Worm (Caenorhabditis elegans) whole organism, late embryonic: ENCODE measurements around the gene nhr-78.

Source experiments
- C08G9.2 ChIP-seq: sonication (generic microtip); optimal IDR thresholded peaks from 2 replicates; lab custom pipeline; 2016; ENCODE audit warnings: mild to moderate bottlenecking, missing genetic modification characterization, moderate library complexity, missing compliant biosample characterization
- F13H6.1 ChIP-seq: sonication (generic microtip); optimal IDR thresholded peaks from 2 replicates; lab custom pipeline; 2016; ENCODE audit warnings: missing genetic modification characterization, missing compliant biosample characterization
- K02D7.2 ChIP-seq: sonication (generic microtip); optimal IDR thresholded peaks from 2 replicates; lab custom pipeline; 2017; ENCODE audit warnings: mild to moderate bottlenecking, missing genetic modification characterization, missing compliant biosample characterization
- ahr-1 ChIP-seq: sonication (generic microtip); optimal IDR thresholded peaks from 2 replicates; lab custom pipeline; 2016; ENCODE audit warnings: missing genetic modification characterization, missing compliant biosample characterization
- ceh-19 ChIP-seq: fragments of 200-800 bp; sonication (Bioruptor generic); optimal IDR thresholded peaks from 2 replicates; lab custom pipeline; 2018; ENCODE audit warnings: mild to moderate bottlenecking, missing genetic modification characterization, missing compliant biosample characterization
- ceh-31 ChIP-seq: sonication (generic microtip); optimal IDR thresholded peaks from 2 replicates; lab custom pipeline; 2016; ENCODE audit warnings: missing genetic modification characterization, missing compliant biosample characterization
- ceh-45 ChIP-seq: fragments of 200-800 bp; sonication (Bioruptor generic); IDR thresholded peaks from 2 replicates; pipeline ENCODE4 v1.3.6; 2022; ENCODE audit warnings: missing genetic modification reagents, missing genetic modification characterization, missing compliant biosample characterization
- ceh-48 ChIP-seq: sonication (generic microtip); optimal IDR thresholded peaks from 2 replicates; lab custom pipeline; 2016; ENCODE audit warnings: missing genetic modification characterization, inconsistent platforms, missing compliant biosample characterization
- elt-4 ChIP-seq: sonication (generic microtip); optimal IDR thresholded peaks from 2 replicates; lab custom pipeline; 2016; ENCODE audit warnings: missing genetic modification characterization, missing compliant biosample characterization
- gmeb-2 ChIP-seq: sonication (generic microtip); optimal IDR thresholded peaks from 2 replicates; lab custom pipeline; 2016; ENCODE audit warnings: missing genetic modification characterization, inconsistent platforms, missing compliant biosample characterization
- hlh-13 ChIP-seq: fragments of 200-800 bp; sonication (Bioruptor generic); optimal IDR thresholded peaks from 2 replicates; lab custom pipeline; 2018; ENCODE audit warnings: mild to moderate bottlenecking, missing genetic modification characterization, missing compliant biosample characterization
- hlh-15 ChIP-seq: sonication (generic microtip); optimal IDR thresholded peaks from 2 replicates; lab custom pipeline; 2016; ENCODE audit warnings: missing genetic modification characterization, missing compliant biosample characterization
- hlh-30 ChIP-seq: sonication (generic microtip); optimal IDR thresholded peaks from 2 replicates; lab custom pipeline; 2017; ENCODE audit warnings: antibody characterized with exemption, missing genetic modification characterization, missing compliant biosample characterization; ENCODE audit not compliant: insufficient read depth
- nhr-11 ChIP-seq: fragments of 150-350 bp; optimal IDR thresholded peaks from 2 replicates; lab custom pipeline; 2014; ENCODE audit warnings: missing biosample characterization, missing genetic modification characterization
- nhr-232 ChIP-seq: sonication (generic microtip); optimal IDR thresholded peaks from 2 replicates; lab custom pipeline; 2016; ENCODE audit warnings: missing genetic modification characterization, missing compliant biosample characterization
- pros-1 ChIP-seq: fragments of 150-350 bp; optimal IDR thresholded peaks from 2 replicates; lab custom pipeline; 2014; ENCODE audit warnings: missing biosample characterization, missing genetic modification reagents, missing genetic modification characterization
- sox-2 ChIP-seq: fragments of 200-800 bp; sonication (Bioruptor generic); IDR thresholded peaks from 2 replicates; pipeline ENCODE4 v1.3.6; 2022; ENCODE audit warnings: missing genetic modification reagents, missing genetic modification characterization, missing compliant biosample characterization
- ttx-3 ChIP-seq: sonication (generic microtip); optimal IDR thresholded peaks from 2 replicates; lab custom pipeline; 2016; ENCODE audit warnings: missing genetic modification reagents, missing genetic modification characterization, missing compliant biosample characterization
- unc-86 ChIP-seq: sonication (generic microtip); optimal IDR thresholded peaks from 2 replicates; lab custom pipeline; 2016; ENCODE audit warnings: missing genetic modification characterization, missing compliant biosample characterization
- ztf-16 ChIP-seq: sonication (generic microtip); optimal IDR thresholded peaks from 2 replicates; lab custom pipeline; 2017; ENCODE audit warnings: missing genetic modification characterization, missing compliant biosample characterization

The nhr-78 gene

DNA sequence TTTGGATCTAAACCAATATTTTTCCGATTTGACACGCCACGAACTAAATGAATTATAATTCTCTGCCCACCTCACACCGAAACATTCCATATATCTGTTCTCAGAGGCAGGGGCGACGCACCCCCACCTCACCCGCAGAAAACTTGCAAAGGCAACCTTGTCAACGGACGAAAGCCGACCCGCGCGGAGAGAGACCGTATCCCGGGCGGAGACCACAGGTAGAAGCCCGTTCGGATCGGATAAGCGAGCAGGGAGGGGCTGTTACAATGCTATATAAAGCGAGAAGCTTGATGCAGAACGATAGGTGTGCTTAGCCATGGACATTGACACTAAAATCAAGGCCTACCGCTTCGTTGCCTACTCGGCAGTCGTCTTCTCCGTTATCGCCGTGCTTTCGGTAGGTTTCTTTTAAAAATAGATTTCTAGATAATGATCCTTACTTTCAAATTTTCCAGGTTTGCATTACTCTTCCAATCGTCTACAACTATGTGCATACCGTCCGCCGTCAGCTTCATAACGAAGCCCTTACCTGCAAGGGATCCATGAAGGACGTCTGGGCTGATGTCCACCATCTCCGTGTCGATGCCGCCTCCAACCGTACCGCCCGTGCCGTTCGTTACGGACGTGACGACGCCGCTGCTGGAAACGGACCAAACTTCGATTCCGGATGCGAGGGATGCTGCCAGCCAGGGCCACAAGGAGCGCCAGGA, 42.2 kb downstream of the nhr-78 start, which contains the start of the genes zipt-2.2 and dpy-13:
TSS of gene zipt-2.2 (minus strand) at position 51 of the 710 bp plus-strand sequence.
TSS of gene dpy-13 (plus strand) at position 300 of the 710 bp plus-strand sequence.
- no peak for TF ChIP-seq nhr-232
- no peak for TF ChIP-seq F13H6.1 (tag; lab: Kevin White, UChicago)

DNA sequence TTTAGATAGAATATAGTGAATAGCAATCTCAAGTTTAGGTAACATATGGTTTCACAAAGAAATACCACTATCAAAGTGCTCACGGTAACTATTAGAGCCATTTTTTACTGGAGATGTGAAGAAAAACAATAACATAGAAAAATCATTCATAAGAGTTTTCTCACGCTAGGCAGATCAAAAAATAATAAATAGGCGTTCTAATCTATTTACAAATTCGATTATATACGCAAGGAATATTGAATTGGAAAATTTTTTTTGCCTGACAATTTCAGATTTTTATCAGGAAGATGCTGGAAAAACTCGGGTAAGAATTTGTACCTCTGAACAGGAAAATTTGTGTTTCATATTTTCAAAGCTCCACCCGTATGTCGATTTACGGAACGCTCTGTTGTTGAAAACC, 49.8 kb downstream of the nhr-78 start, which contains the start of gene srbc-70:
TSS of gene srbc-70 (minus strand) at position 101 of the 400 bp plus-strand sequence.
- TF ChIP-seq C08G9.2 (no peak), unc-86 (tag; lab: Kevin White, UChicago) (no peak), gmeb-2 (tag; lab: Kevin White, UChicago) (no peak), hlh-13 (GFP tag; lab: Kevin White, UChicago) (no peak), ceh-48 (tag; lab: Kevin White, UChicago) (no peak), ceh-45 (GFP tag; lab: Robert Waterston, UW) (no peak), sox-2 (no peak), K02D7.2 (tag; lab: Kevin White, UChicago) (no peak), ceh-31 (no peak), ttx-3 (tag; lab: Kevin White, UChicago) (no peak), ahr-1 (no peak), elt-4 (tag; lab: Kevin White, UChicago) (no peak), nhr-11 (tag; lab: Kevin White, UChicago) (no peak), ztf-16 (no peak), pros-1 (tag; lab: Kevin White, UChicago) (no peak), hlh-30 (no peak), hlh-15 (tag; lab: Kevin White, UChicago) (no peak)

ce11 chrIV:4225851-4226250, 51.8 kb downstream of the nhr-78 start, which contains the start of gene srbc-71:
Gene srbc-71 (minus strand): TSS chrIV:4225951.
- TF ChIP-seq ahr-1 (no peak), ceh-19 (GFP tag; lab: Kevin White, UChicago) (no peak)
